Fruit fly (Drosophila melanogaster): ENCODE results near the gene CG14572.

CG14572 gene

dm6 chr3L:21787883-21788282 is 46.5 kb downstream of the CG14572 start:
- no peak for TF ChIP-seq gl (tag; optimal IDR thresholded peaks at IDR 0.05)
- no peak for TF ChIP-seq D1 (tag; optimal IDR thresholded peaks at IDR 0.05)
- no peak for TF ChIP-seq CG14655 (GFP tag; optimal IDR thresholded peaks at IDR 0.05)
- TF ChIP-seq Ets98B (GFP tag; IDR thresholded peaks at IDR 0.05) = no peak
- TF ChIP-seq CG12605 (GFP tag; IDR thresholded peaks at IDR 0.05) = no peak
- TF ChIP-seq CG9948 (tag; optimal IDR thresholded peaks at IDR 0.05) = no peak
- no peak for TF ChIP-seq CG13204 (GFP tag; optimal IDR thresholded peaks at IDR 0.05)
- no peak for TF ChIP-seq CG15710 (tag; optimal IDR thresholded peaks at IDR 0.05)
- no peak for TF ChIP-seq CG10348 (GFP tag; IDR thresholded peaks at IDR 0.05)
- no peak for TF ChIP-seq Pif1B (GFP tag; optimal IDR thresholded peaks at IDR 0.05)
- TF ChIP-seq fd96Ca (GFP tag; IDR thresholded peaks at IDR 0.05) = no peak
- no peak for TF ChIP-seq CG34367 (tag; optimal IDR thresholded peaks at IDR 0.05)
- TF ChIP-seq Pif1A (GFP tag; optimal IDR thresholded peaks at IDR 0.05) = no peak
- no peak for TF ChIP-seq rn (GFP tag; IDR thresholded peaks at IDR 0.05)
- no peak for TF ChIP-seq CG8159 (tag; optimal IDR thresholded peaks at IDR 0.05)
